Fruit fly (Drosophila melanogaster) whole organism, embryonic: ENCODE measurements around the gene CG5087.

Source experiments
- Atf3 ChIP-seq: fragments of 200-800 bp; sonication (Bioruptor generic); optimal IDR thresholded peaks from 3 replicates; lab custom pipeline; 2016; ENCODE audit warnings: missing biosample characterization, missing genetic modification characterization
- B-H2 ChIP-seq: fragments of 200-800 bp; sonication (Bioruptor generic); optimal IDR thresholded peaks from 2 replicates; lab custom pipeline; 2018; ENCODE audit warnings: missing biosample characterization, mild to moderate bottlenecking, missing genetic modification characterization
- Bdp1 ChIP-seq: fragments of 200-800 bp; sonication (Bioruptor generic); optimal IDR thresholded peaks from 3 replicates; lab custom pipeline; 2016; ENCODE audit warnings: missing biosample characterization, missing genetic modification characterization
- Bgb ChIP-seq: fragments of 200-800 bp; sonication (Bioruptor generic); IDR thresholded peaks from 2 replicates; pipeline ENCODE4 v1.3.6; 2022; ENCODE audit warnings: missing biosample characterization, missing genetic modification characterization; ENCODE audit not compliant: partially characterized antibody
- CG10209 ChIP-seq: fragments of 200-800 bp; sonication (Bioruptor generic); optimal IDR thresholded peaks from 3 replicates; lab custom pipeline; 2017; ENCODE audit warnings: missing biosample characterization, mild to moderate bottlenecking, missing genetic modification characterization, missing genetic modification reagents
- CG10565 ChIP-seq: fragments of 200-800 bp; sonication (Bioruptor generic); optimal IDR thresholded peaks from 3 replicates; lab custom pipeline; 2016; ENCODE audit warnings: missing biosample characterization, mild to moderate bottlenecking, missing genetic modification characterization
- CG11696 ChIP-seq: fragments of 200-800 bp; sonication (Bioruptor generic); IDR thresholded peaks from 2 replicates; pipeline ENCODE4 v1.3.6; 2022; ENCODE audit warnings: missing biosample characterization, missing genetic modification characterization
- CG12236 ChIP-seq: fragments of 200-800 bp; sonication (Bioruptor generic); optimal IDR thresholded peaks from 2 replicates; lab custom pipeline; 2016; ENCODE audit warnings: missing biosample characterization, missing genetic modification characterization
- CG12744 ChIP-seq: fragments of 200-800 bp; sonication (Bioruptor generic); optimal IDR thresholded peaks from 2 replicates; lab custom pipeline; 2016; ENCODE audit warnings: missing biosample characterization, missing genetic modification characterization
- CG13424 ChIP-seq: fragments of 200-800 bp; sonication (Bioruptor generic); optimal IDR thresholded peaks from 2 replicates; lab custom pipeline; 2019; ENCODE audit warnings: missing biosample characterization, mild to moderate bottlenecking, missing genetic modification characterization, moderate library complexity
- CG13775 ChIP-seq: fragments of 200-800 bp; sonication (Bioruptor generic); optimal IDR thresholded peaks from 3 replicates; lab custom pipeline; 2017; ENCODE audit warnings: missing biosample characterization, mild to moderate bottlenecking, missing genetic modification characterization
- CG13894 ChIP-seq: fragments of 200-800 bp; sonication (Bioruptor generic); optimal IDR thresholded peaks from 3 replicates; lab custom pipeline; 2018; ENCODE audit warnings: missing biosample characterization, mild to moderate bottlenecking, missing genetic modification characterization, moderate library complexity
- CG14710 ChIP-seq: fragments of 200-800 bp; sonication (Bioruptor generic); optimal IDR thresholded peaks from 3 replicates; lab custom pipeline; 2019; ENCODE audit warnings: missing biosample characterization, mild to moderate bottlenecking, missing genetic modification characterization, moderate library complexity
- CG1602 ChIP-seq: fragments of 200-800 bp; sonication (Bioruptor generic); optimal IDR thresholded peaks from 3 replicates; lab custom pipeline; 2016; ENCODE audit warnings: missing biosample characterization, missing genetic modification characterization
- CG2116 ChIP-seq: fragments of 200-800 bp; sonication (Bioruptor generic); optimal IDR thresholded peaks from 3 replicates; lab custom pipeline; 2018; ENCODE audit warnings: missing biosample characterization, mild to moderate bottlenecking, missing genetic modification characterization
- CG2678 ChIP-seq: fragments of 200-800 bp; sonication (Bioruptor generic); optimal IDR thresholded peaks from 3 replicates; lab custom pipeline; 2019; ENCODE audit warnings: missing biosample characterization, mild to moderate bottlenecking, missing genetic modification characterization, moderate library complexity
- CG31224 ChIP-seq: fragments of 200-800 bp; sonication (Bioruptor generic); IDR thresholded peaks from 2 replicates; pipeline ENCODE4 v1.3.6; 2022; ENCODE audit warnings: missing biosample characterization, missing genetic modification characterization
- CG31365 ChIP-seq: fragments of 200-800 bp; sonication (Bioruptor generic); optimal IDR thresholded peaks from 2 replicates; lab custom pipeline; 2018; ENCODE audit warnings: missing biosample characterization, mild to moderate bottlenecking, missing genetic modification characterization
- CG3163 ChIP-seq: fragments of 200-800 bp; sonication (Bioruptor generic); optimal IDR thresholded peaks from 3 replicates; lab custom pipeline; 2016; ENCODE audit warnings: missing biosample characterization, missing genetic modification characterization
- CG32532 ChIP-seq: fragments of 200-800 bp; sonication (Bioruptor generic); IDR thresholded peaks from 2 replicates; pipeline ENCODE4 v1.3.6; 2022; ENCODE audit warnings: missing biosample characterization, missing genetic modification characterization
- CG3281 ChIP-seq: fragments of 200-800 bp; sonication (Bioruptor generic); optimal IDR thresholded peaks from 3 replicates; lab custom pipeline; 2017; ENCODE audit warnings: missing biosample characterization, mild to moderate bottlenecking, missing genetic modification characterization
- CG34422 ChIP-seq: fragments of 200-800 bp; sonication (Bioruptor generic); IDR thresholded peaks from 3 replicates; pipeline ENCODE4 v1.3.6; 2022; ENCODE audit warnings: missing biosample characterization, missing genetic modification characterization
- CG4282 ChIP-seq: fragments of 200-800 bp; sonication (Bioruptor generic); optimal IDR thresholded peaks from 2 replicates; lab custom pipeline; 2016; ENCODE audit warnings: missing biosample characterization, missing genetic modification characterization
- CG4617 ChIP-seq: fragments of 200-800 bp; sonication (Bioruptor generic); optimal IDR thresholded peaks from 3 replicates; lab custom pipeline; 2016; ENCODE audit warnings: missing biosample characterization, missing genetic modification characterization, borderline replicate concordance
- CG5245 ChIP-seq: fragments of 200-800 bp; sonication (Bioruptor generic); optimal IDR thresholded peaks from 3 replicates; lab custom pipeline; 2016; ENCODE audit warnings: missing biosample characterization, missing genetic modification characterization
- CG6175 ChIP-seq: fragments of 200-800 bp; sonication (Bioruptor generic); IDR thresholded peaks from 3 replicates; pipeline ENCODE4 v1.3.6; 2022; ENCODE audit warnings: missing biosample characterization, missing genetic modification characterization
- CG6254 ChIP-seq: fragments of 200-800 bp; sonication (Bioruptor generic); optimal IDR thresholded peaks from 3 replicates; lab custom pipeline; 2017; ENCODE audit warnings: mild to moderate bottlenecking, missing biosample characterization, missing genetic modification reagents, missing genetic modification characterization
- CG9215 ChIP-seq: fragments of 200-800 bp; sonication (Bioruptor generic); IDR thresholded peaks from 2 replicates; pipeline ENCODE4 v1.3.6; 2022; ENCODE audit warnings: missing biosample characterization, missing genetic modification characterization
- Dbx ChIP-seq: fragments of 200-800 bp; sonication (Bioruptor generic); IDR thresholded peaks from 3 replicates; pipeline ENCODE4 v1.3.6; 2022; ENCODE audit warnings: missing biosample characterization, missing genetic modification characterization
- Dek ChIP-seq: fragments of 200-800 bp; sonication (Bioruptor generic); optimal IDR thresholded peaks from 3 replicates; lab custom pipeline; 2019; ENCODE audit warnings: missing biosample characterization, mild to moderate bottlenecking, missing genetic modification characterization, moderate library complexity
- Dp ChIP-seq: fragments of 200-800 bp; sonication (Bioruptor generic); optimal IDR thresholded peaks from 2 replicates; lab custom pipeline; 2018; ENCODE audit warnings: missing biosample characterization, mild to moderate bottlenecking, missing genetic modification characterization, moderate library complexity
- E2f1 ChIP-seq: fragments of 200-800 bp; sonication (Bioruptor generic); IDR thresholded peaks from 2 replicates; pipeline ENCODE4 v1.3.6; 2022; ENCODE audit warnings: missing biosample characterization, missing genetic modification characterization
- ERR ChIP-seq: fragments of 200-800 bp; sonication (Bioruptor generic); optimal IDR thresholded peaks from 2 replicates; lab custom pipeline; 2016; ENCODE audit warnings: missing biosample characterization, missing genetic modification characterization
- Max ChIP-seq: fragments of 200-800 bp; sonication (Bioruptor generic); optimal IDR thresholded peaks from 2 replicates; lab custom pipeline; 2016; ENCODE audit warnings: missing biosample characterization, mild to moderate bottlenecking, missing genetic modification characterization
- Optix ChIP-seq: fragments of 200-800 bp; sonication (Bioruptor generic); IDR thresholded peaks from 3 replicates; pipeline ENCODE4 v1.3.6; 2022; ENCODE audit warnings: missing biosample characterization, missing genetic modification characterization
- abd-A ChIP-seq: fragments of 200-800 bp; sonication (Bioruptor generic); optimal IDR thresholded peaks from 3 replicates; lab custom pipeline; 2019; ENCODE audit warnings: missing biosample characterization, mild to moderate bottlenecking, missing genetic modification characterization, moderate library complexity
- az2 ChIP-seq: fragments of 200-800 bp; sonication (Bioruptor generic); optimal IDR thresholded peaks from 3 replicates; lab custom pipeline; 2016; ENCODE audit warnings: missing biosample characterization, missing genetic modification characterization
- dysf ChIP-seq: fragments of 200-800 bp; sonication (Bioruptor generic); IDR thresholded peaks from 3 replicates; pipeline ENCODE4 v1.3.6; 2022; ENCODE audit warnings: missing biosample characterization, missing genetic modification characterization
- ewg ChIP-seq: fragments of 200-800 bp; sonication (Bioruptor generic); optimal IDR thresholded peaks from 3 replicates; lab custom pipeline; 2017; ENCODE audit warnings: mild to moderate bottlenecking, missing biosample characterization, missing genetic modification reagents, missing genetic modification characterization
- eyg ChIP-seq: fragments of 200-800 bp; sonication (Bioruptor generic); optimal IDR thresholded peaks from 3 replicates; lab custom pipeline; 2016; ENCODE audit warnings: missing biosample characterization, missing genetic modification characterization
- gem ChIP-seq: fragments of 200-800 bp; sonication (Bioruptor generic); optimal IDR thresholded peaks from 2 replicates; lab custom pipeline; 2019; ENCODE audit warnings: missing biosample characterization, mild to moderate bottlenecking, missing genetic modification characterization, moderate library complexity
- inv ChIP-seq: fragments of 200-800 bp; sonication (Bioruptor generic); IDR thresholded peaks from 2 replicates; pipeline ENCODE4 v1.3.6; 2022; ENCODE audit warnings: missing biosample characterization, missing genetic modification characterization; ENCODE audit not compliant: partially characterized antibody
- maf-S ChIP-seq: fragments of 200-800 bp; sonication (Bioruptor generic); optimal IDR thresholded peaks from 2 replicates; lab custom pipeline; 2016; ENCODE audit warnings: missing biosample characterization, missing genetic modification characterization
- org-1 ChIP-seq: fragments of 200-800 bp; sonication (Bioruptor generic); optimal IDR thresholded peaks from 2 replicates; lab custom pipeline; 2017; ENCODE audit warnings: missing biosample characterization, missing genetic modification characterization
- prd ChIP-seq, 3 experiments: fragments of >200 bp in 2 of 3; fragments of 200-800 bp in 1 of 3; sonication (Bioruptor generic) in 1 of 3; optimal IDR thresholded peaks in 2 of 3; IDR thresholded peaks in 1 of 3; 2 replicates in 2 of 3; 3 replicates in 1 of 3; pipeline versions ENCODE4 v1.3.6 to Lab custom; 2017 to 2022; ENCODE audit warnings: missing biosample characterization in 1 of 3, missing genetic modification characterization in 1 of 3
- rib ChIP-seq: fragments of 200-800 bp; sonication (Bioruptor generic); IDR thresholded peaks from 2 replicates; pipeline ENCODE4 v1.3.6; 2022; ENCODE audit warnings: missing biosample characterization, missing genetic modification characterization
- sens-2 ChIP-seq: fragments of 200-800 bp; sonication (Bioruptor generic); IDR thresholded peaks from 2 replicates; pipeline ENCODE4 v1.3.6; 2022; ENCODE audit warnings: missing biosample characterization, missing genetic modification characterization
- toy ChIP-seq: fragments of 200-800 bp; sonication (Bioruptor generic); IDR thresholded peaks from 2 replicates; pipeline ENCODE4 v1.3.6; 2022; ENCODE audit warnings: missing biosample characterization, missing genetic modification characterization
- zfh2 ChIP-seq: fragments of 200-800 bp; sonication (Bioruptor generic); optimal IDR thresholded peaks from 2 replicates; lab custom pipeline; 2016; ENCODE audit warnings: missing biosample characterization, missing genetic modification characterization

Gene CG5087

DNA sequence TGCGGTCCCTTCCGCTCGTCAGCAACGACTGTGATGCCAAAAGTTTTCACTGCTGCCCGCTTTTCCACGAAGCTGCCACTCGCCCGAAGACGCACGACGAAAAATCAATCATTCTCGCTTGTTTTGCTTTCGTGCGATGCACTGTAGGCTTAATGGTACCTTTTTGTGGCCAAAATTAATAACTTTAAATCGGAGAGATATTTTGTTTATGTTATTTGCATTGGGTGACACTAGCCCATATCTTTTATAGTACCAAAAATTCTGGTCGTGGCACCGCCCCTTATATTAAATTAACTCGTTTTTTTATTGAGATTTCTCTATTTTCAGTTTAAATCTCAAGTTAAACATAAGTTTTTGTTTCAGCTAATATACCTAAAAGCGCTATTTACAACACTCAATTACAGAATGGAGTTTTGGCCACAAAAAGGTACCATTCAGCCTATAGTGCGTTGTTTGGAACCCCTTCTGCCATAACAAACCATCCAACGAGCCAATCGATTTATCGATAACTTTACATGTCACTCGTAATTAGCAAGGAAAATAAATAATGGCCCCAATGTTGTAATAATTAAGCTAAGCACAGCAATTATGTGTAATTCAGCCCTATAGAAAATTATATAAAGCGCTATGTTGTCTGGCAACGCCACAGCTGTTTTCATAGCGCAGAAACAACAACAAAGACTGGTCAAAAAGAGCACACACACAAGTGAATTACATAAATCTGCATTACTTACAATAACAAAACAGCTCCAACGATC lies 44.6 kb upstream of the CG5087 start (continued):
- TF ChIP-seq zfh2 (GFP tag; lab: Kevin White, UChicago) (peak; percentile 50), sens-2 (GFP tag; lab: Robert Waterston, UW) (no peak; the same call in 1 of the 2 replicates), prd (optimal IDR thresholded peaks at IDR 0.05; lab: Kevin White, UChicago) (no peak), prd (GFP tag; IDR thresholded peaks at IDR 0.05; lab: Robert Waterston, UW) (peak; percentile 40; the same call in 1 of the 3 replicates), CG32532 (0 out of 2 replicates have a peak, but pooled peaks have one; percentile 9), Dp (GFP tag; lab: Kevin White, UChicago) (no peak), CG10209 (GFP tag; lab: Kevin White, UChicago) (peak; percentile 62), CG13894 (tag; lab: Kevin White, UChicago) (peak; percentile 38), CG3163 (GFP tag; lab: Kevin White, UChicago) (no peak), CG6254 (GFP tag; lab: Kevin White, UChicago) (no peak), CG13775 (peak; percentile 24), Bdp1 (GFP tag; lab: Kevin White, UChicago) (no peak), CG4617 (GFP tag; lab: Kevin White, UChicago) (no peak), Atf3 (GFP tag; lab: Kevin White, UChicago) (no peak), CG14710 (tag; lab: Kevin White, UChicago) (peak; percentile 44), CG31365 (tag; lab: Kevin White, UChicago) (no peak), CG12236 (GFP tag; lab: Kevin White, UChicago) (no peak), CG10565 (GFP tag; lab: Kevin White, UChicago) (no peak), ERR (GFP tag; lab: Kevin White, UChicago) (no peak), ewg (peak; percentile 16), CG5245 (GFP tag; lab: Kevin White, UChicago) (no peak), org-1 (peak; percentile 76), az2 (GFP tag; lab: Kevin White, UChicago) (peak; percentile 37), CG2678 (tag; lab: Kevin White, UChicago) (peak; percentile 84), maf-S (GFP tag; lab: Kevin White, UChicago) (peak; percentile 55), eyg (GFP tag; lab: Kevin White, UChicago) (no peak), CG12744 (GFP tag; lab: Kevin White, UChicago) (no peak), Max (GFP tag; lab: Kevin White, UChicago) (peak; percentile 54), CG13424 (tag; lab: Kevin White, UChicago) (peak; percentile 77), Dek (peak; percentile 74), CG11696 (GFP tag; lab: Robert Waterston, UW) (no peak), B-H2 (GFP tag; lab: Kevin White, UChicago) (peak; percentile 18), CG4282 (GFP tag; lab: Kevin White, UChicago) (no peak), Optix (GFP tag; lab: Robert Waterston, UW) (no peak), abd-A (tag; lab: Kevin White, UChicago) (peak; percentile 69), gem (tag; lab: Kevin White, UChicago) (peak; percentile 84), CG3281 (GFP tag; lab: Kevin White, UChicago) (peak; percentile 73), Dbx (GFP tag; lab: Robert Waterston, UW) (no peak), rib (GFP tag; lab: Robert Waterston, UW) (no peak), CG1602 (peak; percentile 28), dysf (peak; percentile 72), CG6175 (GFP tag; lab: Robert Waterston, UW) (no peak), CG34422 (GFP tag; lab: Robert Waterston, UW) (no peak), toy (GFP tag; lab: Robert Waterston, UW) (no peak), Bgb (GFP tag; lab: Robert Waterston, UW) (peak; percentile 53), CG31224 (peak; percentile 34; the same call in 1 of the 2 replicates), inv (GFP tag; lab: Robert Waterston, UW) (no peak), E2f1 (GFP tag; lab: Robert Waterston, UW) (no peak), CG9215 (GFP tag; lab: Robert Waterston, UW) (no peak), CG2116 (GFP tag; lab: Kevin White, UChicago) (peak; percentile 44)
